Worm (Caenorhabditis elegans) whole organism, L3 larva: Measurements from ENCODE around the gene F18A1.7.

Experiments
- ZK546.5 ChIP-seq: sonication (generic microtip); optimal IDR thresholded peaks from 2 replicates; lab custom pipeline; 2017; ENCODE audit warnings: missing biosample characterization, missing genetic modification characterization
- aly-2 ChIP-seq: fragments of 150-350 bp; optimal IDR thresholded peaks from 2 replicates; lab custom pipeline; 2014; ENCODE audit warnings: missing biosample characterization, missing genetic modification characterization
- ama-1 ChIP-seq: fragments of 150-350 bp; optimal IDR thresholded peaks from 2 replicates; lab custom pipeline; 2018
- ceh-16 ChIP-seq: sonication (generic microtip); optimal IDR thresholded peaks from 2 replicates; lab custom pipeline; 2017; ENCODE audit warnings: missing biosample characterization, missing genetic modification characterization
- ceh-82 ChIP-seq: fragments of 150-350 bp; optimal IDR thresholded peaks from 2 replicates; lab custom pipeline; 2014; ENCODE audit warnings: missing biosample characterization, missing genetic modification characterization
- daf-12 ChIP-seq: fragments of 150-350 bp; optimal IDR thresholded peaks from 2 replicates; lab custom pipeline; 2014; ENCODE audit warnings: missing biosample characterization, missing genetic modification reagents, missing genetic modification characterization
- egl-27 ChIP-seq: sonication (generic microtip); optimal IDR thresholded peaks from 4 replicates; lab custom pipeline; 2017; ENCODE audit warnings: missing biosample characterization, missing genetic modification reagents, missing genetic modification characterization
- egl-5 ChIP-seq: fragments of 150-350 bp; optimal IDR thresholded peaks from 2 replicates; lab custom pipeline; 2017; ENCODE audit warnings: missing biosample characterization, missing genetic modification reagents, missing genetic modification characterization, inconsistent platforms
- elt-2 ChIP-seq: sonication (generic microtip); optimal IDR thresholded peaks from 2 replicates; lab custom pipeline; 2016; ENCODE audit warnings: missing genetic modification reagents, mild to moderate bottlenecking, missing genetic modification characterization, missing compliant biosample characterization
- elt-3 ChIP-seq, 3 experiments: fragments of 150-350 bp in 1 of 3; sonication (generic microtip) in 2 of 3; optimal IDR thresholded peaks; 2 replicates in 2 of 3; 4 replicates in 1 of 3; lab custom pipeline; 2014 to 2017; ENCODE audit warnings: missing biosample characterization in 3 of 3, missing genetic modification characterization in 3 of 3
- fkh-10 ChIP-seq: sonication (generic microtip); optimal IDR thresholded peaks from 2 replicates; lab custom pipeline; 2017; ENCODE audit warnings: missing biosample characterization, missing genetic modification reagents, missing genetic modification characterization
- fkh-2 ChIP-seq: fragments of 150-350 bp; optimal IDR thresholded peaks from 2 replicates; lab custom pipeline; 2014; ENCODE audit warnings: missing biosample characterization, missing genetic modification reagents, missing genetic modification characterization
- hmg-11 ChIP-seq: sonication (generic microtip); optimal IDR thresholded peaks from 2 replicates; lab custom pipeline; 2016; ENCODE audit warnings: missing genetic modification characterization, missing compliant biosample characterization
- jun-1 ChIP-seq: fragments of 150-350 bp; optimal IDR thresholded peaks from 2 replicates; lab custom pipeline; 2014; ENCODE audit warnings: missing biosample characterization, missing genetic modification reagents, missing genetic modification characterization
- lin-39 ChIP-seq: fragments of 150-350 bp; optimal IDR thresholded peaks from 2 replicates; lab custom pipeline; 2018; ENCODE audit warnings: missing biosample characterization, missing genetic modification reagents, missing genetic modification characterization
- lsy-12 ChIP-seq: sonication (generic microtip); optimal IDR thresholded peaks from 2 replicates; lab custom pipeline; 2016; ENCODE audit warnings: mild to moderate bottlenecking, missing genetic modification characterization, missing compliant biosample characterization
- mdl-1 ChIP-seq: fragments of 150-350 bp; optimal IDR thresholded peaks from 2 replicates; lab custom pipeline; 2014; ENCODE audit warnings: missing biosample characterization, missing genetic modification characterization
- mml-1 ChIP-seq: fragments of 150-350 bp; sonication (generic microtip); optimal IDR thresholded peaks from 3 replicates; lab custom pipeline; 2014; ENCODE audit warnings: missing biosample characterization, missing genetic modification characterization
- nfya-1 ChIP-seq: sonication (generic microtip); optimal IDR thresholded peaks from 2 replicates; lab custom pipeline; 2017; ENCODE audit warnings: missing genetic modification characterization, mild to moderate bottlenecking, missing compliant biosample characterization, antibody characterized with exemption, moderate library complexity; ENCODE audit not compliant: insufficient read depth
- nhr-11 ChIP-seq: fragments of 150-350 bp; optimal IDR thresholded peaks from 2 replicates; lab custom pipeline; 2014; ENCODE audit warnings: missing biosample characterization, missing genetic modification characterization
- nhr-23 ChIP-seq: fragments of 150-350 bp; optimal IDR thresholded peaks from 2 replicates; lab custom pipeline; 2014; ENCODE audit warnings: missing biosample characterization, missing genetic modification reagents, missing genetic modification characterization
- nhr-237 ChIP-seq: fragments of 150-350 bp; optimal IDR thresholded peaks from 2 replicates; lab custom pipeline; 2014; ENCODE audit warnings: missing biosample characterization, missing genetic modification characterization
- nhr-25 ChIP-seq: sonication (generic microtip); optimal IDR thresholded peaks from 2 replicates; lab custom pipeline; 2017; ENCODE audit warnings: missing biosample characterization, missing genetic modification characterization
- nhr-28 ChIP-seq: fragments of 150-350 bp; optimal IDR thresholded peaks from 2 replicates; lab custom pipeline; 2014; ENCODE audit warnings: missing biosample characterization, missing genetic modification characterization
- nhr-43 ChIP-seq: sonication (generic microtip); optimal IDR thresholded peaks from 2 replicates; lab custom pipeline; 2016; ENCODE audit warnings: mild to moderate bottlenecking, missing genetic modification characterization, missing compliant biosample characterization; ENCODE audit not compliant: poor library complexity, severe bottlenecking
- nhr-67 ChIP-seq: fragments of 150-350 bp; optimal IDR thresholded peaks from 2 replicates; lab custom pipeline; 2014; ENCODE audit warnings: missing biosample characterization, missing genetic modification characterization
- nhr-77 ChIP-seq: fragments of 150-350 bp; optimal IDR thresholded peaks from 2 replicates; lab custom pipeline; 2014; ENCODE audit warnings: missing biosample characterization, missing genetic modification characterization
- pha-4 ChIP-seq: fragments of 150-350 bp; optimal IDR thresholded peaks from 2 replicates; lab custom pipeline; 2014; ENCODE audit warnings: missing biosample characterization, missing genetic modification reagents, missing genetic modification characterization
- pqm-1 ChIP-seq: fragments of 150-350 bp; optimal IDR thresholded peaks from 2 replicates; lab custom pipeline; 2017; ENCODE audit warnings: missing biosample characterization, missing genetic modification characterization, inconsistent platforms
- sea-2 ChIP-seq: fragments of 150-350 bp; sonication (generic microtip); optimal IDR thresholded peaks from 4 replicates; lab custom pipeline; 2014; ENCODE audit warnings: missing biosample characterization, missing genetic modification reagents, missing genetic modification characterization
- skn-1 ChIP-seq: fragments of 150-350 bp; optimal IDR thresholded peaks from 2 replicates; lab custom pipeline; 2014; ENCODE audit warnings: missing biosample characterization, missing genetic modification characterization
- snpc-4 ChIP-seq: fragments of 150-350 bp; optimal IDR thresholded peaks from 2 replicates; lab custom pipeline; 2014; ENCODE audit warnings: missing biosample characterization, missing genetic modification characterization
- tbx-2 ChIP-seq: sonication (generic microtip); optimal IDR thresholded peaks from 2 replicates; lab custom pipeline; 2016; ENCODE audit warnings: mild to moderate bottlenecking, missing genetic modification characterization, missing compliant biosample characterization
- unc-39 ChIP-seq: sonication (generic microtip); optimal IDR thresholded peaks from 4 replicates; lab custom pipeline; 2017; ENCODE audit warnings: missing biosample characterization, missing genetic modification characterization
- unc-62 ChIP-seq: fragments of 150-350 bp; sonication (generic microtip); optimal IDR thresholded peaks from 4 replicates; lab custom pipeline; 2014; ENCODE audit warnings: missing biosample characterization, missing genetic modification reagents, missing genetic modification characterization
- zag-1 ChIP-seq: fragments of 150-350 bp; optimal IDR thresholded peaks from 2 replicates; lab custom pipeline; 2014; ENCODE audit warnings: missing biosample characterization, missing genetic modification characterization
- ztf-4 ChIP-seq: fragments of 150-350 bp; optimal IDR thresholded peaks from 2 replicates; lab custom pipeline; 2014; ENCODE audit warnings: missing biosample characterization, missing genetic modification characterization

Gene F18A1.7

ce11 chrII:7681898-7682297 is 18.3 kb upstream of the F18A1.7 start, which contains the start of gene lin-26:
Gene lin-26, plus strand, starts transcription at chrII:7682198.
- no peak for TF ChIP-seq nhr-28 (tag; lab: Kevin White, UChicago)
- TF ChIP-seq nhr-67 = no peak
- TF ChIP-seq ceh-82 (tag; lab: Kevin White, UChicago) = no peak
- TF ChIP-seq nhr-11 = no peak
- TF ChIP-seq ama-1 = no peak
- TF ChIP-seq aly-2 = no peak
- no peak for TF ChIP-seq egl-27 (tag; lab: Kevin White, UChicago)
- no peak for TF ChIP-seq pha-4 (tag; lab: Kevin White, UChicago)
- no peak for TF ChIP-seq mml-1
- no peak for TF ChIP-seq nfya-1 (tag; lab: Kevin White, UChicago)
- no peak for TF ChIP-seq egl-5
- no peak for TF ChIP-seq nhr-237
- TF ChIP-seq skn-1 = no peak

- TF ChIP-seq lin-39 (tag; lab: Kevin White, UChicago) (no peak), elt-3 (tag; optimal IDR thresholded peaks at IDR 0.05; lab: Kevin White, UChicago) (no peak), nfya-1 (tag; lab: Kevin White, UChicago) (peak; percentile 4), fkh-10 (GFP tag; lab: Kevin White, UChicago) (no peak), pha-4 (tag; lab: Kevin White, UChicago) (no peak), ama-1 (no peak), nhr-25 (tag; lab: Kevin White, UChicago) (peak; percentile 81), ZK546.5 (tag; lab: Kevin White, UChicago) (no peak), jun-1 (tag; lab: Kevin White, UChicago) (no peak), fkh-2 (tag; lab: Kevin White, UChicago) (no peak), skn-1 (no peak)
Measured at ce11 chrII:7679499-7680012, 16.0 kb upstream of the F18A1.7 start.

ce11 chrII:7678512-7678911 is 15.0 kb upstream of the F18A1.7 start:
- TF ChIP-seq nhr-23 (tag; lab: Kevin White, UChicago) (no peak), mml-1 (no peak), nfya-1 (tag; lab: Kevin White, UChicago) (no peak), skn-1 (no peak), nhr-25 (tag; lab: Kevin White, UChicago) (peak; percentile 60)

ce11 chrII:7676307-7676905 is 12.9 kb upstream of the F18A1.7 start:
- no peak for TF ChIP-seq lin-39 (tag; lab: Kevin White, UChicago)
- TF ChIP-seq nhr-43 (tag; lab: Kevin White, UChicago) = peak; percentile 47
- TF ChIP-seq nhr-23 (tag; lab: Kevin White, UChicago) = peak; percentile 38
- no peak for TF ChIP-seq elt-2 (tag; lab: Kevin White, UChicago)

- no peak for TF ChIP-seq mdl-1 (tag; lab: Kevin White, UChicago)
- TF ChIP-seq tbx-2 (tag; lab: Kevin White, UChicago) = no peak
- no peak for TF ChIP-seq nhr-67
- TF ChIP-seq hmg-11 (tag; lab: Kevin White, UChicago) = no peak
Measured at ce11 chrII:7675752-7676151, 12.2 kb upstream of the F18A1.7 start.

ce11 chrII:7671705-7672104 is 8.2 kb upstream of the F18A1.7 start, which contains the start of gene lir-1:
Gene lir-1, plus strand, starts transcription at chrII:7672005.
- no peak for TF ChIP-seq zag-1 (tag; lab: Kevin White, UChicago)
- TF ChIP-seq pqm-1 (tag; lab: Kevin White, UChicago) = no peak
- TF ChIP-seq ceh-16 (tag; lab: Kevin White, UChicago) = no peak
- no peak for TF ChIP-seq ztf-4
- TF ChIP-seq unc-62 = no peak
- TF ChIP-seq ceh-82 (tag; lab: Kevin White, UChicago) = no peak
- no peak for TF ChIP-seq unc-39 (tag; lab: Kevin White, UChicago)
- TF ChIP-seq nhr-25 (tag; lab: Kevin White, UChicago) = no peak
- no peak for TF ChIP-seq daf-12 (tag; lab: Kevin White, UChicago)
- no peak for TF ChIP-seq nhr-77 (tag; lab: Kevin White, UChicago)
- TF ChIP-seq nfya-1 (tag; lab: Kevin White, UChicago) = no peak
- TF ChIP-seq sea-2 (GFP tag; lab: Kevin White, UChicago) = no peak
- TF ChIP-seq lin-39 (tag; lab: Kevin White, UChicago) = no peak
- no peak for TF ChIP-seq egl-27 (tag; lab: Kevin White, UChicago)
- TF ChIP-seq snpc-4 (tag; lab: Kevin White, UChicago) = no peak
- no peak for TF ChIP-seq elt-3 (tag; optimal IDR thresholded peaks at IDR 0.05; lab: Kevin White, UChicago)
- TF ChIP-seq lsy-12 (tag; lab: Kevin White, UChicago) = no peak
- no peak for TF ChIP-seq tbx-2 (tag; lab: Kevin White, UChicago)
- TF ChIP-seq nhr-237 = no peak
